Worm (Caenorhabditis elegans) whole organism, L4 larva: ENCODE data around the gene mig-10.
A peak's percentile ranks its signal among the peaks of the same experiment; 100 is the strongest.

Experiments used
- D1046.2 ChIP-seq: fragments of 200-800 bp; sonication (Bioruptor generic); IDR thresholded peaks from 2 replicates; pipeline ENCODE4 v1.3.6; 2022; ENCODE audit warnings: missing genetic modification characterization, missing compliant biosample characterization
- F26F4.8 ChIP-seq: fragments of 200-800 bp; sonication (Bioruptor generic); conservative IDR thresholded peaks from 2 replicates; pipeline ENCODE4 v1.3.6; 2022; ENCODE audit warnings: missing genetic modification characterization, missing compliant biosample characterization
- F37D6.2 ChIP-seq: sonication (generic microtip); optimal IDR thresholded peaks from 2 replicates; lab custom pipeline; 2016; ENCODE audit warnings: mild to moderate bottlenecking, missing genetic modification characterization, missing compliant biosample characterization
- F49E8.2 ChIP-seq: sonication (generic microtip); optimal IDR thresholded peaks from 2 replicates; lab custom pipeline; 2016; ENCODE audit warnings: missing compliant biosample characterization, mild to moderate bottlenecking, missing genetic modification characterization, borderline replicate concordance
- R02D3.7 ChIP-seq: fragments of 150-350 bp; sonication (generic microtip); optimal IDR thresholded peaks from 3 replicates; lab custom pipeline; 2014; ENCODE audit warnings: missing biosample characterization, missing genetic modification characterization
- T26A8.4 ChIP-seq: fragments of 200-800 bp; sonication (Bioruptor generic); IDR thresholded peaks from 2 replicates; pipeline ENCODE4 v1.3.6; 2022; ENCODE audit warnings: missing genetic modification characterization, missing compliant biosample characterization
- Y105C5A.15 ChIP-seq: fragments of 200-800 bp; sonication (Bioruptor generic); IDR thresholded peaks from 2 replicates; pipeline ENCODE4 v1.3.6; 2022; ENCODE audit warnings: missing genetic modification characterization, missing compliant biosample characterization
- Y5F2A.4 ChIP-seq: fragments of 200-800 bp; sonication (Bioruptor generic); optimal IDR thresholded peaks from 2 replicates; lab custom pipeline; 2018; ENCODE audit warnings: mild to moderate bottlenecking, missing genetic modification characterization, missing compliant biosample characterization
- Y75B8A.6 ChIP-seq: fragments of 200-800 bp; sonication (Bioruptor generic); IDR thresholded peaks from 2 replicates; pipeline ENCODE4 v1.3.6; 2022; ENCODE audit warnings: missing genetic modification reagents, missing genetic modification characterization, missing compliant biosample characterization
- ZK546.5 ChIP-seq, 2 experiments: sonication (generic microtip); optimal IDR thresholded peaks; 2 replicates each; lab custom pipeline; 2017; ENCODE audit warnings: missing biosample characterization in 2 of 2, missing genetic modification characterization in 2 of 2
- aly-2 ChIP-seq: sonication (generic microtip); optimal IDR thresholded peaks from 2 replicates; lab custom pipeline; 2018; ENCODE audit warnings: missing biosample characterization, missing genetic modification characterization
- ceh-20 ChIP-seq: fragments of 200-800 bp; sonication (Bioruptor generic); IDR thresholded peaks from 2 replicates; pipeline ENCODE4 v1.3.6; 2022; ENCODE audit warnings: missing genetic modification reagents, missing genetic modification characterization, missing compliant biosample characterization
- ceh-28 ChIP-seq: fragments of 150-350 bp; optimal IDR thresholded peaks from 2 replicates; lab custom pipeline; 2014; ENCODE audit warnings: missing biosample characterization, missing genetic modification reagents, missing genetic modification characterization
- ceh-82 ChIP-seq: sonication (generic microtip); optimal IDR thresholded peaks from 2 replicates; lab custom pipeline; 2017; ENCODE audit warnings: missing biosample characterization, missing genetic modification characterization
- daf-12 ChIP-seq: fragments of 150-350 bp; optimal IDR thresholded peaks from 2 replicates; lab custom pipeline; 2014; ENCODE audit warnings: missing biosample characterization, missing genetic modification reagents, missing genetic modification characterization
- dmd-6 ChIP-seq: fragments of 200-800 bp; sonication (Bioruptor generic); IDR thresholded peaks from 2 replicates; pipeline ENCODE4 v1.3.6; 2022; ENCODE audit warnings: missing genetic modification reagents, missing genetic modification characterization, missing compliant biosample characterization
- dve-1 ChIP-seq: sonication (generic microtip); optimal IDR thresholded peaks from 2 replicates; lab custom pipeline; 2017; ENCODE audit warnings: antibody characterized with exemption, mild to moderate bottlenecking, missing genetic modification characterization, missing compliant biosample characterization; ENCODE audit not compliant: insufficient read depth
- egl-27 ChIP-seq: sonication (generic microtip); optimal IDR thresholded peaks from 3 replicates; lab custom pipeline; 2017; ENCODE audit warnings: missing biosample characterization, missing genetic modification reagents, missing genetic modification characterization
- egl-43 ChIP-seq: fragments of 200-800 bp; sonication (Bioruptor generic); IDR thresholded peaks from 2 replicates; pipeline ENCODE4 v1.3.6; 2022; ENCODE audit warnings: missing genetic modification reagents, missing genetic modification characterization, missing compliant biosample characterization
- fkh-10 ChIP-seq: fragments of 150-350 bp; optimal IDR thresholded peaks from 2 replicates; lab custom pipeline; 2014; ENCODE audit warnings: missing biosample characterization, missing genetic modification reagents, missing genetic modification characterization
- fos-1 ChIP-seq: fragments of 150-350 bp; optimal IDR thresholded peaks from 2 replicates; lab custom pipeline; 2014; ENCODE audit warnings: missing biosample characterization, missing genetic modification characterization
- hif-1 ChIP-seq, 2 experiments: sonication (generic microtip); optimal IDR thresholded peaks; 2 replicates each; lab custom pipeline; 2016 to 2017; ENCODE audit warnings: missing compliant biosample characterization in 2 of 2, missing genetic modification characterization in 2 of 2, missing genetic modification reagents in 2 of 2, missing genotype in 2 of 2, mild to moderate bottlenecking in 1 of 2
- hlh-11 ChIP-seq: fragments of 200-800 bp; sonication (Bioruptor generic); optimal IDR thresholded peaks from 2 replicates; lab custom pipeline; 2018; ENCODE audit warnings: mild to moderate bottlenecking, missing genetic modification characterization, missing compliant biosample characterization
- hlh-30 ChIP-seq: sonication (generic microtip); optimal IDR thresholded peaks from 2 replicates; lab custom pipeline; 2017; ENCODE audit warnings: antibody characterized with exemption, mild to moderate bottlenecking, missing genetic modification characterization, missing compliant biosample characterization; ENCODE audit not compliant: insufficient read depth
- hmg-1.1 ChIP-seq: fragments of 200-800 bp; sonication (Bioruptor generic); IDR thresholded peaks from 2 replicates; pipeline ENCODE4 v1.3.6; 2022; ENCODE audit warnings: missing genetic modification reagents, missing genetic modification characterization, missing compliant biosample characterization
- jun-1 ChIP-seq: fragments of 150-350 bp; optimal IDR thresholded peaks from 2 replicates; lab custom pipeline; 2014; ENCODE audit warnings: missing biosample characterization, missing genetic modification reagents, missing genetic modification characterization
- lin-38 ChIP-seq: fragments of 200-800 bp; sonication (Bioruptor generic); IDR thresholded peaks from 2 replicates; pipeline ENCODE4 v1.3.6; 2022; ENCODE audit warnings: missing genetic modification reagents, missing genetic modification characterization, missing compliant biosample characterization
- lin-39 ChIP-seq: fragments of 150-350 bp; optimal IDR thresholded peaks from 2 replicates; lab custom pipeline; 2014; ENCODE audit warnings: missing biosample characterization, missing genetic modification reagents, missing genetic modification characterization
- lir-3 ChIP-seq: sonication (generic microtip); optimal IDR thresholded peaks from 2 replicates; lab custom pipeline; 2016; ENCODE audit warnings: mild to moderate bottlenecking, missing genetic modification characterization, missing compliant biosample characterization
- mdl-1 ChIP-seq, 2 experiments: fragments of 150-350 bp in 1 of 2; sonication (generic microtip) in 1 of 2; optimal IDR thresholded peaks; 2 replicates each; lab custom pipeline; 2014 to 2017; ENCODE audit warnings: missing biosample characterization in 2 of 2, missing genetic modification characterization in 2 of 2
- mdt-29 ChIP-seq: fragments of 200-800 bp; sonication (Bioruptor generic); IDR thresholded peaks from 2 replicates; pipeline ENCODE4 v1.3.6; 2022; ENCODE audit warnings: missing genetic modification reagents, missing genetic modification characterization, missing compliant biosample characterization
- mep-1 ChIP-seq: fragments of 150-350 bp; sonication (generic microtip); optimal IDR thresholded peaks from 3 replicates; lab custom pipeline; 2014; ENCODE audit warnings: missing biosample characterization, missing genetic modification characterization
- mes-2 ChIP-seq: sonication (generic microtip); optimal IDR thresholded peaks from 2 replicates; lab custom pipeline; 2016; ENCODE audit warnings: missing genotype, mild to moderate bottlenecking, missing genetic modification characterization, missing compliant biosample characterization; ENCODE audit not compliant: poor library complexity, severe bottlenecking
- mxl-2 ChIP-seq: fragments of 200-800 bp; sonication (Bioruptor generic); conservative IDR thresholded peaks from 2 replicates; pipeline ENCODE4 v1.3.6; 2022; ENCODE audit warnings: missing genetic modification reagents, missing genetic modification characterization, missing compliant biosample characterization
- nhr-11 ChIP-seq: fragments of 150-350 bp; optimal IDR thresholded peaks from 2 replicates; lab custom pipeline; 2014; ENCODE audit warnings: missing biosample characterization, missing genetic modification characterization
- nhr-111 ChIP-seq: fragments of 200-800 bp; sonication (Bioruptor generic); optimal IDR thresholded peaks from 2 replicates; lab custom pipeline; 2018; ENCODE audit warnings: mild to moderate bottlenecking, missing genetic modification characterization, missing compliant biosample characterization
- nhr-41 ChIP-seq: fragments of 200-800 bp; sonication (Bioruptor generic); IDR thresholded peaks from 2 replicates; pipeline ENCODE4 v1.3.6; 2022; ENCODE audit warnings: missing genetic modification reagents, missing genetic modification characterization, missing compliant biosample characterization
- nhr-76 ChIP-seq: fragments of 150-350 bp; optimal IDR thresholded peaks from 2 replicates; lab custom pipeline; 2014; ENCODE audit warnings: missing biosample characterization, missing genetic modification characterization
- pha-4 ChIP-seq, 2 experiments: fragments of 150-350 bp in 1 of 2; fragments of 200-800 bp in 1 of 2; sonication (Bioruptor generic) in 1 of 2; IDR thresholded peaks in 1 of 2; optimal IDR thresholded peaks in 1 of 2; 2 replicates each; pipeline versions ENCODE4 v1.3.6 to Lab custom; 2014 to 2022; ENCODE audit warnings: missing genetic modification characterization in 2 of 2, missing genetic modification reagents in 2 of 2, missing biosample characterization in 1 of 2, missing compliant biosample characterization in 1 of 2
- pqm-1 ChIP-seq: sonication (generic microtip); optimal IDR thresholded peaks from 2 replicates; lab custom pipeline; 2017; ENCODE audit warnings: missing biosample characterization, missing genetic modification characterization
- saeg-2 ChIP-seq: fragments of 200-800 bp; sonication (Bioruptor generic); IDR thresholded peaks from 2 replicates; pipeline ENCODE4 v1.3.6; 2022; ENCODE audit warnings: missing genetic modification reagents, missing genetic modification characterization, missing compliant biosample characterization
- set-16 ChIP-seq: fragments of 200-800 bp; sonication (Bioruptor generic); IDR thresholded peaks from 2 replicates; pipeline ENCODE4 v1.3.6; 2022; ENCODE audit warnings: missing genetic modification reagents, missing genetic modification characterization, missing compliant biosample characterization
- tag-97 ChIP-seq: fragments of 200-800 bp; sonication (Bioruptor generic); IDR thresholded peaks from 2 replicates; pipeline ENCODE4 v1.3.6; 2022; ENCODE audit warnings: missing genetic modification characterization, missing compliant biosample characterization
- unc-130 ChIP-seq: sonication (generic microtip); optimal IDR thresholded peaks from 2 replicates; lab custom pipeline; 2016; ENCODE audit warnings: missing genetic modification reagents, missing genetic modification characterization, missing compliant biosample characterization
- unc-39 ChIP-seq: sonication (generic microtip); optimal IDR thresholded peaks from 2 replicates; lab custom pipeline; 2017; ENCODE audit warnings: missing biosample characterization, missing genetic modification characterization
- zag-1 ChIP-seq: fragments of 150-350 bp; optimal IDR thresholded peaks from 2 replicates; lab custom pipeline; 2014; ENCODE audit warnings: missing biosample characterization, missing genetic modification characterization
- zfp-2 ChIP-seq: sonication (generic microtip); optimal IDR thresholded peaks from 2 replicates; lab custom pipeline; 2016; ENCODE audit warnings: mild to moderate bottlenecking, missing genetic modification characterization, missing compliant biosample characterization
- zfp-3 ChIP-seq: fragments of 200-800 bp; sonication (Bioruptor generic); conservative IDR thresholded peaks from 2 replicates; pipeline ENCODE4 v1.3.6; 2022; ENCODE audit warnings: missing genetic modification reagents, missing genetic modification characterization, missing compliant biosample characterization
- ztf-11 ChIP-seq: fragments of 150-350 bp; optimal IDR thresholded peaks from 2 replicates; lab custom pipeline; 2014; ENCODE audit warnings: missing biosample characterization, missing genetic modification characterization
- ztf-7 ChIP-seq: fragments of 150-350 bp; optimal IDR thresholded peaks from 2 replicates; lab custom pipeline; 2014; ENCODE audit warnings: missing biosample characterization, missing genetic modification characterization

mig-10 gene

DNA sequence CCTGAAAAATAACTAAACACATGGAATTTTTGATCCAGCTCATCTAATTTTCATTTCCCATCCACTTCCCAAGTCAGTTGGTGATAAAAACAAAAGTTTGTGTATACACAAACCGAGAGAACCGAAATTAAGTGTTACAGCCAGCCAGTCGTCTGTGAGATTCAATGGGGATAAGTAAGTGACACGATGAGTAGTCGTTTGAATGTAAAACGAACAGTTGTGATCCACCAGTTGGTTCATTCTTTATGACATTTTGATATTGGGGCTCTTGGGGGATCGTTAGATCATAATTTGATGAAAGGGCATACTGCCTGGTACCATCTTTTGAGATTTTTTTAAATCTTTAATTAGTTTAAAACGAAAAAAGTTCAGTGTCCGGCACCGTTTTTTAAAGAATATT, 7.9 kb downstream of the mig-10 start:
- TF ChIP-seq lin-39 (tag; lab: Kevin White, UChicago) (no peak), ztf-7 (no peak), egl-43 (GFP tag; lab: Robert Waterston, UW) (no peak), hlh-30 (no peak), tag-97 (no peak), dve-1 (tag; lab: Kevin White, UChicago) (no peak), lir-3 (tag; lab: Kevin White, UChicago) (no peak), pha-4 (GFP tag; IDR thresholded peaks at IDR 0.05; lab: Robert Waterston, UW) (no peak), pha-4 (tag; optimal IDR thresholded peaks at IDR 0.05; lab: Kevin White, UChicago) (no peak), T26A8.4 (no peak), nhr-41 (GFP tag; lab: Robert Waterston, UW) (no peak), unc-130 (GFP tag; lab: Kevin White, UChicago) (no peak), Y105C5A.15 (GFP tag; lab: Robert Waterston, UW) (no peak), daf-12 (tag; lab: Kevin White, UChicago) (no peak), fkh-10 (GFP tag; lab: Kevin White, UChicago) (no peak), saeg-2 (GFP tag; lab: Robert Waterston, UW) (no peak), zfp-3 (GFP tag; lab: Robert Waterston, UW) (no peak), D1046.2 (GFP tag; lab: Robert Waterston, UW) (no peak), fos-1 (tag; lab: Kevin White, UChicago) (no peak)

- TF ChIP-seq nhr-111 (GFP tag; lab: Kevin White, UChicago), result no peak
- no peak for TF ChIP-seq F49E8.2 (tag; lab: Kevin White, UChicago)
- no peak for TF ChIP-seq unc-39 (tag; lab: Kevin White, UChicago)
- no peak for TF ChIP-seq set-16
- no peak for TF ChIP-seq ztf-11 (tag; lab: Kevin White, UChicago)
- TF ChIP-seq ZK546.5 (tag; optimal IDR thresholded peaks at IDR 0.05; lab: Kevin White, UChicago), result no peak
- no peak for TF ChIP-seq hif-1 (tag; optimal IDR thresholded peaks at IDR 0.05; lab: Kevin White, UChicago)
- TF ChIP-seq Y75B8A.6 (GFP tag; lab: Robert Waterston, UW), result no peak
- no peak for TF ChIP-seq ceh-82
- peak; percentile 26; the same call in 1 of the 2 replicates for TF ChIP-seq hmg-1.1 (GFP tag; lab: Robert Waterston, UW)
- no peak for TF ChIP-seq F26F4.8
- TF ChIP-seq F37D6.2, result peak; percentile 10
- TF ChIP-seq hlh-30, result peak; percentile 3
- peak; percentile 57 for TF ChIP-seq hlh-11 (tag; lab: Kevin White, UChicago)
- no peak for TF ChIP-seq R02D3.7 (tag; lab: Kevin White, UChicago)
- peak; percentile 37 for TF ChIP-seq mes-2 (tag; lab: Kevin White, UChicago)
- TF ChIP-seq nhr-11 (tag; lab: Kevin White, UChicago), result peak; percentile 3
- TF ChIP-seq pha-4 (GFP tag; IDR thresholded peaks at IDR 0.05; lab: Robert Waterston, UW), result no peak
- TF ChIP-seq pha-4 (tag; optimal IDR thresholded peaks at IDR 0.05; lab: Kevin White, UChicago), result no peak
- no peak for TF ChIP-seq egl-27
- TF ChIP-seq lin-38 (GFP tag; lab: Robert Waterston, UW), result no peak
- TF ChIP-seq mdl-1 (tag; optimal IDR thresholded peaks at IDR 0.05; lab: Kevin White, UChicago), result no peak
- no peak for TF ChIP-seq T26A8.4
- TF ChIP-seq fos-1 (tag; lab: Kevin White, UChicago), result no peak
- TF ChIP-seq mxl-2 (GFP tag; lab: Robert Waterston, UW), result no peak
- TF ChIP-seq mep-1 (tag; lab: Kevin White, UChicago), result peak; percentile 9
- TF ChIP-seq pqm-1 (tag; lab: Kevin White, UChicago), result no peak
- TF ChIP-seq dmd-6 (GFP tag; lab: Robert Waterston, UW), result no peak
- TF ChIP-seq zfp-2 (tag; lab: Kevin White, UChicago), result no peak
- no peak for TF ChIP-seq aly-2 (tag; lab: Kevin White, UChicago)
- TF ChIP-seq jun-1, result no peak
- TF ChIP-seq zag-1, result no peak
- no peak for TF ChIP-seq ceh-28 (tag; lab: Kevin White, UChicago)
- TF ChIP-seq ceh-20, result peak; percentile 55; the same call in 1 of the 2 replicates
- TF ChIP-seq mdt-29 (GFP tag; lab: Robert Waterston, UW), result no peak
- TF ChIP-seq nhr-76 (tag; lab: Kevin White, UChicago), result no peak
- no peak for TF ChIP-seq Y5F2A.4 (GFP tag; lab: Kevin White, UChicago)
Measured at ce11 chrIII:8287519-8287918, 8.6 kb downstream of the mig-10 start.
